Fruit fly (Drosophila melanogaster): ENCODE results near the gene CG2116.

dm6 chrX:8152718-8153117 lies 23.1 kb downstream of the CG2116 start, which contains the start of gene CG18262:
- TF ChIP-seq CG11294 (GFP tag; IDR thresholded peaks at IDR 0.05) (no peak), fd85E (GFP tag; optimal IDR thresholded peaks at IDR 0.05) (no peak), CG8119 (GFP tag; IDR thresholded peaks at IDR 0.05) (no peak), achi (GFP tag; optimal IDR thresholded peaks at IDR 0.05) (no peak), Lpt (GFP tag; optimal IDR thresholded peaks at IDR 0.05) (no peak), CG8319 (GFP tag; optimal IDR thresholded peaks at IDR 0.05) (no peak), CG31627 (GFP tag; optimal IDR thresholded peaks at IDR 0.05) (no peak)

Data from whole organism, prepupa.